Fruit fly (Drosophila melanogaster) whole organism, prepupa: ENCODE results near the gene CG32712.
A peak's percentile ranks its signal among the peaks of the same experiment; 100 is the strongest.

Source experiments
- Blimp-1 ChIP-seq: fragments of 200-800 bp; sonication (Bioruptor generic); optimal IDR thresholded peaks from 3 replicates; lab custom pipeline; 2017; ENCODE audit warnings: missing biosample characterization, missing genetic modification characterization, mild to moderate bottlenecking, moderate library complexity, missing genetic modification reagents
- CG10631 ChIP-seq: fragments of 200-800 bp; sonication (Bioruptor generic); optimal IDR thresholded peaks from 2 replicates; lab custom pipeline; 2016; ENCODE audit warnings: missing biosample characterization, missing genetic modification characterization
- CG11294 ChIP-seq: fragments of 200-800 bp; sonication (Bioruptor generic); IDR thresholded peaks from 2 replicates; pipeline ENCODE4 v1.3.6; 2022; ENCODE audit warnings: missing biosample characterization, missing genetic modification characterization
- CG11762 ChIP-seq: fragments of 200-800 bp; sonication (Bioruptor generic); optimal IDR thresholded peaks from 3 replicates; lab custom pipeline; 2016; ENCODE audit warnings: missing biosample characterization, missing genetic modification characterization; ENCODE audit not compliant: insufficient read depth
- CG11902 ChIP-seq: fragments of 200-800 bp; sonication (Bioruptor generic); optimal IDR thresholded peaks from 3 replicates; lab custom pipeline; 2016; ENCODE audit warnings: missing biosample characterization, missing genetic modification characterization
- CG15336 ChIP-seq: fragments of 200-800 bp; sonication (Bioruptor generic); IDR thresholded peaks from 2 replicates; pipeline ENCODE4 v1.3.6; 2022; ENCODE audit warnings: missing biosample characterization, missing genetic modification characterization
- CG1621 ChIP-seq: fragments of 200-800 bp; sonication (Bioruptor generic); optimal IDR thresholded peaks from 3 replicates; lab custom pipeline; 2018; ENCODE audit warnings: missing biosample characterization, mild to moderate bottlenecking, missing genetic modification characterization
- CG16779 ChIP-seq: fragments of 200-800 bp; sonication (Bioruptor generic); optimal IDR thresholded peaks from 3 replicates; lab custom pipeline; 2017; ENCODE audit warnings: missing biosample characterization, mild to moderate bottlenecking, missing genetic modification characterization
- CG3032 ChIP-seq: fragments of 200-800 bp; optimal IDR thresholded peaks from 2 replicates; lab custom pipeline; 2019; ENCODE audit warnings: missing biosample characterization, mild to moderate bottlenecking, missing genetic modification characterization, moderate library complexity
- CG31627 ChIP-seq: fragments of 200-800 bp; sonication (Bioruptor generic); optimal IDR thresholded peaks from 3 replicates; lab custom pipeline; 2016; ENCODE audit warnings: missing biosample characterization, missing genetic modification characterization
- CG34406 ChIP-seq: fragments of 200-800 bp; sonication (Bioruptor generic); optimal IDR thresholded peaks from 3 replicates; lab custom pipeline; 2016; ENCODE audit warnings: missing biosample characterization, missing genetic modification characterization
- CG3919 ChIP-seq: fragments of 200-800 bp; sonication (Bioruptor generic); optimal IDR thresholded peaks from 3 replicates; lab custom pipeline; 2016; ENCODE audit warnings: missing biosample characterization, missing genetic modification characterization
- CG4318 ChIP-seq: fragments of 200-800 bp; sonication (Bioruptor generic); optimal IDR thresholded peaks from 3 replicates; lab custom pipeline; 2017; ENCODE audit warnings: missing biosample characterization, mild to moderate bottlenecking, missing genetic modification characterization
- CG6163 ChIP-seq: fragments of 200-800 bp; sonication (Bioruptor generic); IDR thresholded peaks from 3 replicates; pipeline ENCODE4 v1.3.6; 2022; ENCODE audit warnings: missing biosample characterization, missing genetic modification characterization
- CG6276 ChIP-seq: fragments of 200-800 bp; sonication (Bioruptor generic); optimal IDR thresholded peaks from 2 replicates; lab custom pipeline; 2017; ENCODE audit warnings: missing biosample characterization, mild to moderate bottlenecking, missing genetic modification characterization
- CG6792 ChIP-seq: fragments of 200-800 bp; sonication (Bioruptor generic); optimal IDR thresholded peaks from 3 replicates; lab custom pipeline; 2016; ENCODE audit warnings: missing biosample characterization, missing genetic modification characterization
- CG6854 ChIP-seq: fragments of 200-800 bp; sonication (Bioruptor generic); optimal IDR thresholded peaks from 2 replicates; lab custom pipeline; 2017; ENCODE audit warnings: missing biosample characterization, mild to moderate bottlenecking, missing genetic modification characterization
- CG7368 ChIP-seq: fragments of 200-800 bp; sonication (Bioruptor generic); optimal IDR thresholded peaks from 3 replicates; lab custom pipeline; 2016; ENCODE audit warnings: missing biosample characterization, missing genetic modification characterization
- CG8119 ChIP-seq: fragments of 200-800 bp; sonication (Bioruptor generic); IDR thresholded peaks from 3 replicates; pipeline ENCODE4 v1.3.6; 2022; ENCODE audit warnings: missing biosample characterization, missing genetic modification characterization
- CG8632 ChIP-seq: fragments of 200-800 bp; sonication (Bioruptor generic); optimal IDR thresholded peaks from 3 replicates; lab custom pipeline; 2016; ENCODE audit warnings: missing biosample characterization, missing genetic modification characterization
- CG9139 ChIP-seq: fragments of 200-800 bp; sonication (Bioruptor generic); optimal IDR thresholded peaks from 3 replicates; lab custom pipeline; 2017; ENCODE audit warnings: missing biosample characterization, mild to moderate bottlenecking, missing genetic modification characterization
- Eip78C ChIP-seq: fragments of 200-800 bp; sonication (Bioruptor generic); peaks from one replicate; lab custom pipeline; 2016; ENCODE audit warnings: missing biosample characterization, missing genetic modification characterization
- Eip93F ChIP-seq: fragments of 200-800 bp; sonication (Bioruptor generic); optimal IDR thresholded peaks from 2 replicates; lab custom pipeline; 2016; ENCODE audit warnings: missing biosample characterization, mild to moderate bottlenecking, missing genetic modification characterization
- Ets21C ChIP-seq: fragments of 200-800 bp; sonication (Bioruptor generic); optimal IDR thresholded peaks from 3 replicates; lab custom pipeline; 2016; ENCODE audit warnings: missing biosample characterization, missing genetic modification characterization
- Ets96B ChIP-seq: fragments of 200-800 bp; optimal IDR thresholded peaks from 2 replicates; lab custom pipeline; 2019; ENCODE audit warnings: missing biosample characterization, mild to moderate bottlenecking, missing genetic modification characterization, moderate library complexity
- Gug ChIP-seq: fragments of 200-800 bp; sonication (Bioruptor generic); IDR thresholded peaks from 2 replicates; pipeline ENCODE4 v1.3.6; 2022; ENCODE audit warnings: missing biosample characterization, missing genetic modification characterization
- Hr38 ChIP-seq: sonication (Bioruptor generic); optimal IDR thresholded peaks from 2 replicates; lab custom pipeline; 2016; ENCODE audit warnings: missing biosample characterization, missing genetic modification characterization
- Lpt ChIP-seq: fragments of 200-800 bp; sonication (Bioruptor generic); optimal IDR thresholded peaks from 3 replicates; lab custom pipeline; 2016; ENCODE audit warnings: missing biosample characterization, missing genetic modification characterization
- Met ChIP-seq: fragments of 200-800 bp; sonication (Bioruptor generic); optimal IDR thresholded peaks from 3 replicates; lab custom pipeline; 2016; ENCODE audit warnings: missing biosample characterization, missing genetic modification characterization
- OdsH ChIP-seq: fragments of 200-800 bp; sonication (Bioruptor generic); optimal IDR thresholded peaks from 3 replicates; lab custom pipeline; 2016; ENCODE audit warnings: missing biosample characterization, missing genetic modification characterization
- Smox ChIP-seq: fragments of 200-800 bp; sonication (Bioruptor generic); optimal IDR thresholded peaks from 3 replicates; lab custom pipeline; 2016; ENCODE audit warnings: missing biosample characterization, missing genetic modification characterization
- Sox14 ChIP-seq: fragments of 200-800 bp; sonication (Bioruptor generic); optimal IDR thresholded peaks from 3 replicates; lab custom pipeline; 2016; ENCODE audit warnings: missing biosample characterization, missing genetic modification characterization
- achi ChIP-seq: fragments of 200-800 bp; sonication (Bioruptor generic); optimal IDR thresholded peaks from 3 replicates; lab custom pipeline; 2016; ENCODE audit warnings: missing biosample characterization, missing genetic modification characterization
- acj6 ChIP-seq: fragments of 200-800 bp; sonication (Bioruptor generic); optimal IDR thresholded peaks from 3 replicates; lab custom pipeline; 2016; ENCODE audit warnings: missing biosample characterization, missing genetic modification characterization
- cyc ChIP-seq: fragments of 200-800 bp; sonication (Bioruptor generic); optimal IDR thresholded peaks from 3 replicates; lab custom pipeline; 2016; ENCODE audit warnings: missing biosample characterization, missing genetic modification characterization
- dac ChIP-seq: fragments of 200-800 bp; sonication (Bioruptor generic); optimal IDR thresholded peaks from 2 replicates; lab custom pipeline; 2017; ENCODE audit warnings: missing biosample characterization, mild to moderate bottlenecking, missing genetic modification characterization
- dsx ChIP-seq: fragments of 200-800 bp; optimal IDR thresholded peaks from 3 replicates; lab custom pipeline; 2019; ENCODE audit warnings: missing biosample characterization, mild to moderate bottlenecking, missing genetic modification characterization, moderate library complexity; ENCODE audit not compliant: poor library complexity, severe bottlenecking
- esn ChIP-seq: fragments of 200-800 bp; sonication (Bioruptor generic); optimal IDR thresholded peaks from 2 replicates; lab custom pipeline; 2016; ENCODE audit warnings: missing biosample characterization, mild to moderate bottlenecking, missing genetic modification characterization, moderate library complexity
- fd59A ChIP-seq: fragments of 200-800 bp; sonication (Bioruptor generic); optimal IDR thresholded peaks from 2 replicates; lab custom pipeline; 2017; ENCODE audit warnings: missing biosample characterization, mild to moderate bottlenecking, missing genetic modification characterization, missing genetic modification reagents
- fkh ChIP-seq: fragments of 200-800 bp; sonication (Bioruptor generic); optimal IDR thresholded peaks from 3 replicates; lab custom pipeline; 2017; ENCODE audit warnings: missing biosample characterization, mild to moderate bottlenecking, missing genetic modification characterization, moderate library complexity
- lz ChIP-seq: fragments of 200-800 bp; sonication (Bioruptor generic); optimal IDR thresholded peaks from 3 replicates; lab custom pipeline; 2016; ENCODE audit warnings: missing biosample characterization, missing genetic modification characterization
- net ChIP-seq: fragments of 200-800 bp; sonication (Bioruptor generic); optimal IDR thresholded peaks from 3 replicates; lab custom pipeline; 2016; ENCODE audit warnings: missing biosample characterization, missing genetic modification characterization
- salr ChIP-seq, 2 experiments: fragments of 200-800 bp; sonication (Bioruptor generic); optimal IDR thresholded peaks; 3 replicates each; lab custom pipeline; 2016 to 2018; ENCODE audit warnings: missing biosample characterization in 2 of 2, missing genetic modification characterization in 2 of 2, mild to moderate bottlenecking in 1 of 2
- spab ChIP-seq: fragments of 200-800 bp; sonication (Bioruptor generic); optimal IDR thresholded peaks from 2 replicates; lab custom pipeline; 2017; ENCODE audit warnings: missing biosample characterization, mild to moderate bottlenecking, missing genetic modification characterization, missing genetic modification reagents
- ss ChIP-seq, 2 experiments: fragments of 200-800 bp; sonication (Bioruptor generic); optimal IDR thresholded peaks; 2 replicates in 1 of 2; 3 replicates in 1 of 2; lab custom pipeline; 2017 to 2018; ENCODE audit warnings: mild to moderate bottlenecking in 2 of 2, missing biosample characterization in 2 of 2, missing genetic modification characterization in 2 of 2, moderate library complexity in 1 of 2
- svp ChIP-seq: fragments of 200-800 bp; sonication (Bioruptor generic); peaks from one replicate; lab custom pipeline; 2016; ENCODE audit warnings: missing biosample characterization, missing genetic modification characterization
- topi ChIP-seq: fragments of 200-800 bp; sonication (Bioruptor generic); optimal IDR thresholded peaks from 3 replicates; lab custom pipeline; 2016; ENCODE audit warnings: missing biosample characterization, missing genetic modification characterization
- vri ChIP-seq: fragments of 200-800 bp; sonication (Bioruptor generic); optimal IDR thresholded peaks from 3 replicates; lab custom pipeline; 2016; ENCODE audit warnings: missing biosample characterization, mild to moderate bottlenecking, missing genetic modification characterization

CG32712 gene

dm6 chrX:8442161-8442560, 8.6 kb upstream of the CG32712 start, which contains the start of gene CG12123:
Gene CG12123, minus strand, starts transcription at chrX:8442348.
- TF ChIP-seq CG15336 (no peak), spab (GFP tag; lab: Kevin White, UChicago) (no peak), Lpt (GFP tag; lab: Kevin White, UChicago) (no peak), CG7368 (no peak), Smox (no peak), CG6163 (no peak), CG31627 (GFP tag; lab: Kevin White, UChicago) (no peak), salr (GFP tag; optimal IDR thresholded peaks at IDR 0.05; lab: Kevin White, UChicago) (no peak), CG11902 (GFP tag; lab: Kevin White, UChicago) (no peak), dac (no peak), CG8119 (GFP tag; lab: Robert Waterston, UW) (no peak), CG34406 (GFP tag; lab: Kevin White, UChicago) (no peak), CG6792 (GFP tag; lab: Kevin White, UChicago) (no peak), esn (GFP tag; lab: Kevin White, UChicago) (no peak)
- TF ChIP-seq, all 60 proteins: peak for 0

- TF ChIP-seq dsx (GFP tag; lab: Kevin White, UChicago) (peak; percentile 56), Hr38 (GFP tag; lab: Kevin White, UChicago) (no peak), CG3919 (GFP tag; lab: Kevin White, UChicago) (no peak), Eip93F (GFP tag; lab: Kevin White, UChicago) (no peak), net (GFP tag; lab: Kevin White, UChicago) (no peak), CG6276 (GFP tag; lab: Kevin White, UChicago) (peak; percentile 47), CG3032 (peak; percentile 8), CG9139 (GFP tag; lab: Kevin White, UChicago) (peak; percentile 35), fkh (GFP tag; lab: Kevin White, UChicago) (peak; percentile 33), achi (GFP tag; lab: Kevin White, UChicago) (no peak), ss (GFP tag; optimal IDR thresholded peaks at IDR 0.05; lab: Kevin White, UChicago) (peak; percentile 67 to 77), Gug (no peak), OdsH (GFP tag; lab: Kevin White, UChicago) (no peak), CG8632 (GFP tag; lab: Kevin White, UChicago) (no peak), CG6163 (0 out of 3 replicates have a peak, but pooled peaks have one; percentile 26), CG4318 (GFP tag; lab: Kevin White, UChicago) (no peak), topi (GFP tag; lab: Kevin White, UChicago) (no peak), lz (GFP tag; lab: Kevin White, UChicago) (no peak), CG8119 (GFP tag; lab: Robert Waterston, UW) (no peak; the same call in 2 of the 3 replicates), esn (GFP tag; lab: Kevin White, UChicago) (no peak), CG11294 (GFP tag; lab: Robert Waterston, UW) (no peak), CG10631 (GFP tag; lab: Kevin White, UChicago) (no peak), Ets21C (GFP tag; lab: Kevin White, UChicago) (no peak), fd59A (GFP tag; lab: Kevin White, UChicago) (no peak), vri (GFP tag; lab: Kevin White, UChicago) (no peak), CG6792 (GFP tag; lab: Kevin White, UChicago) (no peak), acj6 (GFP tag; lab: Kevin White, UChicago) (no peak), CG6854 (GFP tag; lab: Kevin White, UChicago) (peak; percentile 54), dac (no peak), Lpt (GFP tag; lab: Kevin White, UChicago) (peak; percentile 63), Eip78C (GFP tag; lab: Kevin White, UChicago) (peak; percentile 84), CG16779 (tag; lab: Kevin White, UChicago) (peak; percentile 27), CG34406 (GFP tag; lab: Kevin White, UChicago) (no peak), Blimp-1 (GFP tag; lab: Kevin White, UChicago) (peak; percentile 90), CG11762 (peak; percentile 11), Ets96B (tag; lab: Kevin White, UChicago) (peak; percentile 12), Sox14 (GFP tag; lab: Kevin White, UChicago) (no peak), cyc (GFP tag; lab: Kevin White, UChicago) (no peak), CG11902 (GFP tag; lab: Kevin White, UChicago) (no peak), CG1621 (tag; lab: Kevin White, UChicago) (peak; percentile 44), svp (GFP tag; lab: Kevin White, UChicago) (peak; percentile 75), Met (GFP tag; lab: Kevin White, UChicago) (no peak)
Measured at dm6 chrX:8437285-8438110, 3.9 kb upstream of the CG32712 start, which contains the start of gene Miga. Gene Miga, minus strand, starts transcription at chrX:8437820.
